Fruit fly (Drosophila melanogaster) whole organism, wandering third instar larva: Measurements from ENCODE around the gene ClpX.

Source experiments
- Abd-B ChIP-seq: fragments of >200 bp; optimal IDR thresholded peaks from 2 replicates; lab custom pipeline; 2017; ENCODE audit warnings: missing biosample characterization, missing genetic modification characterization
- CG32264 ChIP-seq: fragments of 200-800 bp; sonication (Bioruptor generic); optimal IDR thresholded peaks from 2 replicates; lab custom pipeline; 2016; ENCODE audit warnings: missing biosample characterization, missing genetic modification characterization
- CG9705 ChIP-seq: fragments of 200-800 bp; sonication (Bioruptor generic); optimal IDR thresholded peaks from 2 replicates; lab custom pipeline; 2018; ENCODE audit warnings: missing biosample characterization, mild to moderate bottlenecking, missing genetic modification characterization
- CrebA ChIP-seq: fragments of 200-800 bp; sonication (Bioruptor generic); optimal IDR thresholded peaks from 2 replicates; lab custom pipeline; 2016; ENCODE audit warnings: missing biosample characterization, mild to moderate bottlenecking, missing genetic modification characterization, borderline replicate concordance
- Dfd ChIP-seq: fragments of >200 bp; optimal IDR thresholded peaks from 2 replicates; lab custom pipeline; 2017; ENCODE audit warnings: missing biosample characterization, missing genetic modification characterization
- Dif ChIP-seq: fragments of 200-275, 200-300 bp; sonication (Bioruptor generic); optimal IDR thresholded peaks from 2 replicates; lab custom pipeline; 2018; ENCODE audit warnings: missing biosample characterization, missing genetic modification characterization; ENCODE audit not compliant: partially characterized antibody
- GATAd ChIP-seq: sonication (Bioruptor generic); optimal IDR thresholded peaks from 2 replicates; lab custom pipeline; 2016; ENCODE audit warnings: missing biosample characterization, missing genetic modification characterization
- HLH106 ChIP-seq: fragments of 200-800 bp; optimal IDR thresholded peaks from 3 replicates; lab custom pipeline; 2019; ENCODE audit warnings: missing biosample characterization, mild to moderate bottlenecking, missing genetic modification characterization, moderate library complexity
- Hnf4 ChIP-seq: fragments of 200-800 bp; sonication (Bioruptor generic); optimal IDR thresholded peaks from 2 replicates; lab custom pipeline; 2016; ENCODE audit warnings: missing biosample characterization, mild to moderate bottlenecking, missing genetic modification characterization
- Hr78 ChIP-seq: fragments of >200 bp; optimal IDR thresholded peaks from 2 replicates; lab custom pipeline; 2017; ENCODE audit warnings: missing biosample characterization, missing genetic modification characterization
- Hr83 ChIP-seq: fragments of 200-300 bp; sonication (Bioruptor generic); optimal IDR thresholded peaks from 2 replicates; lab custom pipeline; 2016; ENCODE audit warnings: missing biosample characterization, mild to moderate bottlenecking, missing genetic modification characterization, moderate library complexity; ENCODE audit not compliant: poor library complexity, severe bottlenecking
- Jra ChIP-seq: sonication (Bioruptor generic); optimal IDR thresholded peaks from 2 replicates; lab custom pipeline; 2016; ENCODE audit warnings: missing biosample characterization, missing genetic modification characterization
- Mio ChIP-seq: sonication (Bioruptor generic); optimal IDR thresholded peaks from 2 replicates; lab custom pipeline; 2016; ENCODE audit warnings: missing biosample characterization, missing genetic modification characterization
- Myc ChIP-seq: fragments of >200 bp; optimal IDR thresholded peaks from 2 replicates; lab custom pipeline; 2017
- N ChIP-seq: fragments of >200 bp; optimal IDR thresholded peaks from 2 replicates; lab custom pipeline; 2018; ENCODE audit warnings: missing biosample characterization, missing external identifiers, missing genetic modification characterization
- OdsH ChIP-seq: fragments of 200-800 bp; sonication (Bioruptor generic); optimal IDR thresholded peaks from 2 replicates; lab custom pipeline; 2016; ENCODE audit warnings: missing biosample characterization, mild to moderate bottlenecking, missing genetic modification characterization
- Rel ChIP-seq, 2 experiments: fragments of 200-800 bp; sonication (Bioruptor generic) in 1 of 2; optimal IDR thresholded peaks; 2 replicates in 1 of 2; 3 replicates in 1 of 2; lab custom pipeline; 2016 to 2019; ENCODE audit warnings: mild to moderate bottlenecking in 2 of 2, missing biosample characterization in 2 of 2, missing genetic modification characterization in 2 of 2, moderate library complexity in 1 of 2
- Sp1 ChIP-seq: fragments of 200-800 bp; sonication (Bioruptor generic); optimal IDR thresholded peaks from 3 replicates; lab custom pipeline; 2019; ENCODE audit warnings: missing biosample characterization, mild to moderate bottlenecking, missing genetic modification characterization, moderate library complexity
- Vsx2 ChIP-seq: fragments of 200-300, 225-300 bp; sonication (Bioruptor generic); optimal IDR thresholded peaks from 2 replicates; lab custom pipeline; 2018; ENCODE audit warnings: missing biosample characterization, missing genetic modification characterization; ENCODE audit not compliant: partially characterized antibody
- br ChIP-seq: fragments of 200-800 bp; sonication (Bioruptor generic); optimal IDR thresholded peaks from 2 replicates; lab custom pipeline; 2016; ENCODE audit warnings: missing biosample characterization, missing genetic modification characterization
- brk ChIP-seq: fragments of 200-800 bp; sonication (Bioruptor generic); optimal IDR thresholded peaks from 2 replicates; lab custom pipeline; 2016; ENCODE audit warnings: missing biosample characterization, mild to moderate bottlenecking, missing genetic modification characterization
- dl ChIP-seq, 2 experiments: fragments of 175-275, 200-275 bp in 1 of 2; fragments of 200-275 bp in 1 of 2; sonication (Bioruptor generic); optimal IDR thresholded peaks; lab custom pipeline; 2018; ENCODE audit warnings: mild to moderate bottlenecking in 2 of 2, missing biosample characterization in 2 of 2, missing genetic modification characterization in 2 of 2, moderate library complexity in 2 of 2; ENCODE audit not compliant: partially characterized antibody in 2 of 2, insufficient read depth in 1 of 2
- dmrt93B ChIP-seq: fragments of 200-800 bp; sonication (Bioruptor generic); optimal IDR thresholded peaks from 2 replicates; lab custom pipeline; 2018; ENCODE audit warnings: missing biosample characterization, mild to moderate bottlenecking, missing genetic modification characterization
- dsf ChIP-seq: sonication (Bioruptor generic); optimal IDR thresholded peaks from 2 replicates; lab custom pipeline; 2016; ENCODE audit warnings: missing biosample characterization, missing genetic modification characterization, borderline replicate concordance
- ey ChIP-seq: fragments of 200-800 bp; sonication (Bioruptor generic); optimal IDR thresholded peaks from 2 replicates; lab custom pipeline; 2016; ENCODE audit warnings: missing biosample characterization, missing genetic modification characterization
- foxo ChIP-seq, 2 experiments: fragments of 200-800 bp; sonication (Bioruptor generic); optimal IDR thresholded peaks; 2 replicates in 1 of 2; 3 replicates in 1 of 2; lab custom pipeline; 2016 to 2017; ENCODE audit warnings: missing biosample characterization in 2 of 2, missing genetic modification characterization in 2 of 2
- fru ChIP-seq: fragments of 200-800 bp; sonication (Bioruptor generic); optimal IDR thresholded peaks from 3 replicates; lab custom pipeline; 2016; ENCODE audit warnings: missing biosample characterization, mild to moderate bottlenecking, missing genetic modification characterization
- h ChIP-seq: fragments of 200-800 bp; sonication (Bioruptor generic); optimal IDR thresholded peaks from 3 replicates; lab custom pipeline; 2016; ENCODE audit warnings: missing biosample characterization, mild to moderate bottlenecking, missing genetic modification characterization
- jim ChIP-seq: fragments of 175-275, 200-325 bp; sonication (Bioruptor generic); optimal IDR thresholded peaks from 2 replicates; lab custom pipeline; 2016; ENCODE audit warnings: missing biosample characterization, mild to moderate bottlenecking, missing genetic modification characterization
- lola ChIP-seq: fragments of >200 bp; optimal IDR thresholded peaks from 2 replicates; lab custom pipeline; 2017; ENCODE audit warnings: missing biosample characterization, missing genetic modification characterization
- pan ChIP-seq: fragments of >200 bp; optimal IDR thresholded peaks from 2 replicates; lab custom pipeline; 2017
- psq ChIP-seq: fragments of 200-800 bp; sonication (Bioruptor generic); optimal IDR thresholded peaks from 3 replicates; lab custom pipeline; 2017; ENCODE audit warnings: missing biosample characterization, mild to moderate bottlenecking, missing genetic modification characterization, moderate library complexity
- rgr ChIP-seq: fragments of 200-800 bp; sonication (Bioruptor generic); optimal IDR thresholded peaks from 3 replicates; lab custom pipeline; 2016; ENCODE audit warnings: missing biosample characterization, mild to moderate bottlenecking, missing genetic modification characterization
- sage ChIP-seq: fragments of 200-800 bp; sonication (Bioruptor generic); optimal IDR thresholded peaks from 2 replicates; lab custom pipeline; 2016; ENCODE audit warnings: missing biosample characterization, mild to moderate bottlenecking, missing genetic modification characterization
- sv ChIP-seq: fragments of 200-800 bp; sonication (Bioruptor generic); optimal IDR thresholded peaks from 3 replicates; lab custom pipeline; 2016; ENCODE audit warnings: missing biosample characterization, missing genetic modification characterization
- tai ChIP-seq: sonication (Bioruptor generic); optimal IDR thresholded peaks from 2 replicates; lab custom pipeline; 2016; ENCODE audit warnings: missing biosample characterization, missing genetic modification characterization
- usp ChIP-seq: fragments of >200 bp; optimal IDR thresholded peaks from 2 replicates; lab custom pipeline; 2017; ENCODE audit warnings: missing biosample characterization, missing genetic modification characterization
- woc ChIP-seq: sonication (Bioruptor generic); optimal IDR thresholded peaks from 2 replicates; lab custom pipeline; 2016; ENCODE audit warnings: missing biosample characterization, mild to moderate bottlenecking, missing genetic modification characterization

ClpX gene

dm6 chr3R:19888156-19888784 lies 15.2 kb downstream of the ClpX start, which contains the start of gene ninaE:
TSS of gene ninaE (minus strand) at chr3R:19888206.
- no peak for TF ChIP-seq foxo (GFP tag; optimal IDR thresholded peaks at IDR 0.05; lab: Kevin White, UChicago)
- TF ChIP-seq Mio (GFP tag; lab: Kevin White, UChicago): no peak
- no peak for TF ChIP-seq fru (GFP tag; lab: Kevin White, UChicago)
- no peak for TF ChIP-seq Hr78 (GFP tag; lab: Kevin White, UChicago)
- no peak for TF ChIP-seq GATAd
- TF ChIP-seq sage (GFP tag; lab: Kevin White, UChicago): no peak
- TF ChIP-seq dl (GFP tag; optimal IDR thresholded peaks at IDR 0.05; lab: Kevin White, UChicago; ENCODE audit: insufficient read depth in 1 of 2, partially characterized antibody in 2 of 2): no peak
- no peak for TF ChIP-seq pan (lab: Kevin White, UChicago)
- TF ChIP-seq lola (GFP tag; lab: Kevin White, UChicago): no peak
- no peak for TF ChIP-seq Myc
- TF ChIP-seq rgr (GFP tag; lab: Kevin White, UChicago): no peak
- no peak for TF ChIP-seq Vsx2 (GFP tag; lab: Kevin White, UChicago)
- no peak for TF ChIP-seq CrebA (GFP tag; lab: Kevin White, UChicago)
- TF ChIP-seq usp (GFP tag; lab: Kevin White, UChicago): no peak
- TF ChIP-seq Dif (GFP tag; lab: Kevin White, UChicago): no peak
- no peak for TF ChIP-seq dsf (GFP tag; lab: Kevin White, UChicago)

- TF ChIP-seq sv (GFP tag; lab: Kevin White, UChicago) (no peak), rgr (GFP tag; lab: Kevin White, UChicago) (peak; percentile 73), h (GFP tag; lab: Kevin White, UChicago) (peak; percentile 80), Jra (GFP tag; lab: Kevin White, UChicago) (no peak), CG9705 (peak; percentile 40), OdsH (GFP tag; lab: Kevin White, UChicago) (peak; percentile 69), Hr83 (GFP tag; lab: Kevin White, UChicago) (no peak), dmrt93B (peak; percentile 48), Hr78 (GFP tag; lab: Kevin White, UChicago) (no peak), Rel (GFP tag; optimal IDR thresholded peaks at IDR 0.05; lab: Kevin White, UChicago) (peak; percentile 52), Rel (tag; optimal IDR thresholded peaks at IDR 0.05; lab: Kevin White, UChicago) (peak; percentile 39), jim (GFP tag; lab: Kevin White, UChicago) (no peak), br (GFP tag; lab: Kevin White, UChicago) (peak; percentile 66), CG32264 (no peak), ey (GFP tag; lab: Kevin White, UChicago) (peak; percentile 74), Sp1 (peak; percentile 68), pan (lab: Kevin White, UChicago) (no peak), GATAd (no peak), Abd-B (GFP tag; lab: Kevin White, UChicago) (no peak), Vsx2 (GFP tag; lab: Kevin White, UChicago) (no peak), psq (GFP tag; lab: Kevin White, UChicago) (peak; percentile 17), N (GFP tag; lab: Kevin White, UChicago) (no peak), brk (GFP tag; lab: Kevin White, UChicago) (no peak), Dif (GFP tag; lab: Kevin White, UChicago) (no peak), lola (GFP tag; lab: Kevin White, UChicago) (no peak), usp (GFP tag; lab: Kevin White, UChicago) (no peak), tai (no peak), CrebA (GFP tag; lab: Kevin White, UChicago) (no peak), Dfd (GFP tag; lab: Kevin White, UChicago) (no peak), fru (GFP tag; lab: Kevin White, UChicago) (peak; percentile 67), foxo (GFP tag; optimal IDR thresholded peaks at IDR 0.05; lab: Kevin White, UChicago) (peak; percentile 60 to 79), Myc (no peak), Mio (GFP tag; lab: Kevin White, UChicago) (no peak), Hnf4 (no peak), dl (GFP tag; optimal IDR thresholded peaks at IDR 0.05; lab: Kevin White, UChicago; ENCODE audit: insufficient read depth in 1 of 2, partially characterized antibody in 2 of 2) (no peak), woc (GFP tag; lab: Kevin White, UChicago) (no peak), sage (GFP tag; lab: Kevin White, UChicago) (no peak), dsf (GFP tag; lab: Kevin White, UChicago) (no peak), HLH106 (tag; lab: Kevin White, UChicago) (peak; percentile 67)
These were observed 23.0 kb downstream of the ClpX start for dm6 chr3R:19880431-19880939.
